Worm (Caenorhabditis elegans) whole organism, L4 larva: Measurements from ENCODE around the gene C34D1.4.

ENCODE experiments used
- D1046.2 ChIP-seq: fragments of 200-800 bp; sonication (Bioruptor generic); IDR thresholded peaks from 2 replicates; pipeline ENCODE4 v1.3.6; 2022; ENCODE audit warnings: missing genetic modification characterization, missing compliant biosample characterization
- Y48G9A.11 ChIP-seq: fragments of 200-800 bp; sonication (Bioruptor generic); IDR thresholded peaks from 2 replicates; pipeline ENCODE4 v1.3.6; 2022; ENCODE audit warnings: missing genetic modification reagents, missing genetic modification characterization, missing compliant biosample characterization
- aha-1 ChIP-seq: fragments of 150-350 bp; peaks from one replicate; lab custom pipeline; 2014; ENCODE audit warnings: missing biosample characterization, missing genetic modification characterization
- dpl-1 ChIP-seq: fragments of 150-350 bp; optimal IDR thresholded peaks from 2 replicates; lab custom pipeline; 2014; ENCODE audit warnings: missing biosample characterization, missing genetic modification reagents, missing genetic modification characterization
- egl-27 ChIP-seq: sonication (generic microtip); optimal IDR thresholded peaks from 3 replicates; lab custom pipeline; 2017; ENCODE audit warnings: missing biosample characterization, missing genetic modification reagents, missing genetic modification characterization
- gei-8 ChIP-seq: fragments of 200-800 bp; sonication (Bioruptor generic); optimal IDR thresholded peaks from 2 replicates; lab custom pipeline; 2018; ENCODE audit warnings: mild to moderate bottlenecking, missing genetic modification characterization, missing compliant biosample characterization
- hlh-11 ChIP-seq: fragments of 200-800 bp; sonication (Bioruptor generic); optimal IDR thresholded peaks from 2 replicates; lab custom pipeline; 2018; ENCODE audit warnings: mild to moderate bottlenecking, missing genetic modification characterization, missing compliant biosample characterization
- lin-15B ChIP-seq: fragments of 150-350 bp; sonication (generic microtip); optimal IDR thresholded peaks from 3 replicates; lab custom pipeline; 2014; ENCODE audit warnings: missing biosample characterization, missing genetic modification characterization
- nhr-237 ChIP-seq: sonication (generic microtip); optimal IDR thresholded peaks from 2 replicates; lab custom pipeline; 2017; ENCODE audit warnings: missing biosample characterization, missing genetic modification characterization
- pqm-1 ChIP-seq: sonication (generic microtip); optimal IDR thresholded peaks from 2 replicates; lab custom pipeline; 2017; ENCODE audit warnings: missing biosample characterization, missing genetic modification characterization
- unc-130 ChIP-seq: sonication (generic microtip); optimal IDR thresholded peaks from 2 replicates; lab custom pipeline; 2016; ENCODE audit warnings: missing genetic modification reagents, missing genetic modification characterization, missing compliant biosample characterization
- ztf-11 ChIP-seq: fragments of 150-350 bp; optimal IDR thresholded peaks from 2 replicates; lab custom pipeline; 2014; ENCODE audit warnings: missing biosample characterization, missing genetic modification characterization

- TF ChIP-seq dpl-1 (GFP tag; lab: Kevin White, UChicago): no peak
- TF ChIP-seq ztf-11 (tag; lab: Kevin White, UChicago): no peak
- no peak for TF ChIP-seq gei-8
- TF ChIP-seq unc-130: no peak
- no peak for TF ChIP-seq lin-15B (tag; lab: Kevin White, UChicago)
- TF ChIP-seq Y48G9A.11 (GFP tag; lab: Robert Waterston, UW): no peak
- TF ChIP-seq D1046.2 (GFP tag; lab: Robert Waterston, UW): no peak
- no peak for TF ChIP-seq egl-27
- no peak for TF ChIP-seq aha-1 (tag; lab: Kevin White, UChicago)
- no peak for TF ChIP-seq pqm-1
- TF ChIP-seq nhr-237 (tag; lab: Kevin White, UChicago): no peak
- no peak for TF ChIP-seq hlh-11 (tag; lab: Kevin White, UChicago)
These were observed 15.9 kb downstream of the C34D1.4 start for ce11 chrV:13243205-13243604.
